Fruit fly (Drosophila melanogaster): ENCODE data around the gene ema.

DNA sequence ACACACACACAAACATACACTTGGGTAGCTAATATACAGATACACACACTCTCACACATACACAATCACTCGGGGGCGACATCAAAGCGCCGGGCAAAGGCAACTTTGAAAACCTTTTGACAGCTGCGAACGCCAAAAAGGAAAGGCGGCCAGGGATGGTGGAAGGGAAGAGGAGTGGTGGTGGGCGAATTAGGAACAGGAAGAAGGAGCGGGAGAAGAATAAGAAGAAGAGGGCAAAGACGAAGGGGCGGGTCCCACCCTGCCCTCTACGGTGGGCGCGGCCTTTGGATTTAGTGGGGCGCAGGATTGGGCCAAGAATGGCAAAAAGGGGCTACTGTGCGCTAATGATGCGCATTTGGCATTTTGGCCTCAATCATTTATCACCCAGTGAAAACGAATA lies 44.9 kb downstream of the ema start:
- TF ChIP-seq pan (optimal IDR thresholded peaks at IDR 0.05) (no peak), usp (GFP tag; optimal IDR thresholded peaks at IDR 0.05) (no peak), CG8478 (optimal IDR thresholded peaks at IDR 0.05) (no peak), EcR (GFP tag; optimal IDR thresholded peaks at IDR 0.05) (no peak), Dll (optimal IDR thresholded peaks at IDR 0.05) (no peak), psq (optimal IDR thresholded peaks at IDR 0.05) (no peak)

Measured in whole organism.